Worm (Caenorhabditis elegans) whole organism, L1 larva: Measurements from ENCODE around the gene sdz-38.

ENCODE experiments used
- C04F5.9 ChIP-seq: sonication (generic microtip); optimal IDR thresholded peaks from 2 replicates; lab custom pipeline; 2016; ENCODE audit warnings: missing genetic modification characterization, missing compliant biosample characterization
- C16A3.4 ChIP-seq: fragments of 150-350 bp; optimal IDR thresholded peaks from 2 replicates; lab custom pipeline; 2014; ENCODE audit warnings: missing biosample characterization, missing genetic modification characterization
- C34B4.2 ChIP-seq: sonication (generic microtip); optimal IDR thresholded peaks from 2 replicates; lab custom pipeline; 2017; ENCODE audit warnings: mild to moderate bottlenecking, missing genetic modification characterization, missing compliant biosample characterization
- F16B12.6 ChIP-seq: fragments of 150-350 bp; optimal IDR thresholded peaks from 2 replicates; lab custom pipeline; 2014; ENCODE audit warnings: missing biosample characterization, missing genetic modification characterization
- Y116A8C.19 ChIP-seq: sonication (generic microtip); optimal IDR thresholded peaks from 2 replicates; lab custom pipeline; 2016; ENCODE audit warnings: missing compliant biosample characterization, missing genetic modification characterization, borderline replicate concordance
- aha-1 ChIP-seq: fragments of 150-350 bp; optimal IDR thresholded peaks from 2 replicates; lab custom pipeline; 2014; ENCODE audit warnings: missing biosample characterization, missing genetic modification characterization
- ama-1 ChIP-seq: fragments of 150-350 bp; optimal IDR thresholded peaks from 2 replicates; lab custom pipeline; 2014
- ceh-63 ChIP-seq: fragments of 200-800 bp; sonication (Bioruptor generic); optimal IDR thresholded peaks from 2 replicates; lab custom pipeline; 2018; ENCODE audit warnings: mild to moderate bottlenecking, missing genetic modification characterization, missing compliant biosample characterization
- ceh-8 ChIP-seq: fragments of 200-800 bp; sonication (Bioruptor generic); optimal IDR thresholded peaks from 2 replicates; lab custom pipeline; 2018; ENCODE audit warnings: mild to moderate bottlenecking, missing genetic modification characterization, moderate library complexity, missing compliant biosample characterization
- ceh-82 ChIP-seq, 3 experiments: fragments of 150-350 bp in 1 of 3; sonication (generic microtip) in 2 of 3; optimal IDR thresholded peaks; 2 replicates each; lab custom pipeline; 2014 to 2017; ENCODE audit warnings: missing biosample characterization in 3 of 3, missing genetic modification characterization in 3 of 3
- ceh-90 ChIP-seq: sonication (generic microtip); optimal IDR thresholded peaks from 2 replicates; lab custom pipeline; 2016; ENCODE audit warnings: missing genetic modification characterization, missing compliant biosample characterization
- ces-1 ChIP-seq: fragments of 150-350 bp; optimal IDR thresholded peaks from 2 replicates; lab custom pipeline; 2014; ENCODE audit warnings: missing biosample characterization, missing genetic modification reagents, missing genetic modification characterization
- dsc-1 ChIP-seq: sonication (generic microtip); optimal IDR thresholded peaks from 2 replicates; lab custom pipeline; 2016; ENCODE audit warnings: mild to moderate bottlenecking, missing genetic modification characterization, missing compliant biosample characterization
- efl-3 ChIP-seq: fragments of 200-800 bp; sonication (Bioruptor generic); optimal IDR thresholded peaks from 2 replicates; lab custom pipeline; 2018; ENCODE audit warnings: mild to moderate bottlenecking, missing genetic modification characterization, missing compliant biosample characterization
- egl-13 ChIP-seq: sonication (generic microtip); optimal IDR thresholded peaks from 2 replicates; lab custom pipeline; 2016; ENCODE audit warnings: missing genotype, missing genetic modification reagents, missing genetic modification characterization, missing compliant biosample characterization
- egl-27 ChIP-seq, 2 experiments: fragments of 150-350 bp in 1 of 2; sonication (generic microtip); optimal IDR thresholded peaks; 3 replicates each; lab custom pipeline; 2017 to 2018; ENCODE audit warnings: missing biosample characterization in 2 of 2, missing genetic modification characterization in 2 of 2, missing genetic modification reagents in 2 of 2
- elt-2 ChIP-seq: sonication (generic microtip); optimal IDR thresholded peaks from 2 replicates; lab custom pipeline; 2016; ENCODE audit warnings: missing genetic modification characterization, mild to moderate bottlenecking, inconsistent platforms, missing compliant biosample characterization, missing genetic modification reagents
- fos-1 ChIP-seq: fragments of 150-350 bp; optimal IDR thresholded peaks from 2 replicates; lab custom pipeline; 2014; ENCODE audit warnings: missing biosample characterization, missing genetic modification characterization
- grh-1 ChIP-seq: fragments of 200-800 bp; sonication (Bioruptor generic); IDR thresholded peaks from 2 replicates; pipeline ENCODE4 v1.3.6; 2022; ENCODE audit warnings: missing genetic modification reagents, missing genetic modification characterization, missing compliant biosample characterization
- hlh-17 ChIP-seq: fragments of 200-800 bp; sonication (Bioruptor generic); optimal IDR thresholded peaks from 2 replicates; lab custom pipeline; 2018; ENCODE audit warnings: missing genetic modification characterization, mild to moderate bottlenecking, missing compliant biosample characterization, moderate library complexity, borderline replicate concordance
- hlh-4 ChIP-seq: sonication (generic microtip); optimal IDR thresholded peaks from 2 replicates; lab custom pipeline; 2016; ENCODE audit warnings: mild to moderate bottlenecking, missing genetic modification characterization, missing compliant biosample characterization
- hpl-2 ChIP-seq: fragments of 150-350 bp; optimal IDR thresholded peaks from 2 replicates; lab custom pipeline; 2014; ENCODE audit warnings: missing biosample characterization, missing genetic modification reagents, missing genetic modification characterization
- irx-1 ChIP-seq: sonication (generic microtip); optimal IDR thresholded peaks from 2 replicates; lab custom pipeline; 2016; ENCODE audit warnings: missing genetic modification characterization, missing compliant biosample characterization
- jun-1 ChIP-seq: fragments of 150-350 bp; optimal IDR thresholded peaks from 2 replicates; lab custom pipeline; 2014; ENCODE audit warnings: missing biosample characterization, missing genetic modification reagents, missing genetic modification characterization
- lin-13 ChIP-seq: fragments of 150-350 bp; optimal IDR thresholded peaks from 2 replicates; lab custom pipeline; 2014; ENCODE audit warnings: missing biosample characterization, missing genetic modification reagents, missing genetic modification characterization
- lin-35 ChIP-seq, 2 experiments: fragments of 150-350 bp; optimal IDR thresholded peaks; 2 replicates each; lab custom pipeline; 2014; ENCODE audit warnings: missing biosample characterization in 2 of 2, missing genetic modification characterization in 2 of 2, missing genetic modification reagents in 2 of 2
- lin-39 ChIP-seq: fragments of 150-350 bp; optimal IDR thresholded peaks from 2 replicates; lab custom pipeline; 2014; ENCODE audit warnings: missing biosample characterization, missing genetic modification reagents, missing genetic modification characterization
- lir-3 ChIP-seq: sonication (generic microtip); optimal IDR thresholded peaks from 2 replicates; lab custom pipeline; 2016; ENCODE audit warnings: mild to moderate bottlenecking, missing genetic modification characterization, moderate library complexity, missing compliant biosample characterization; ENCODE audit not compliant: poor library complexity
- mab-9 ChIP-seq: fragments of 200-800 bp; sonication (Bioruptor generic); IDR thresholded peaks from 2 replicates; pipeline ENCODE4 v1.3.6; 2022; ENCODE audit warnings: missing genetic modification reagents, missing genetic modification characterization, missing compliant biosample characterization
- mdl-1 ChIP-seq, 2 experiments: fragments of 150-350 bp; optimal IDR thresholded peaks; 2 replicates each; lab custom pipeline; 2014 to 2017; ENCODE audit warnings: missing biosample characterization in 2 of 2, missing genetic modification characterization in 2 of 2, inconsistent platforms in 1 of 2
- mef-2 ChIP-seq: fragments of 150-350 bp; optimal IDR thresholded peaks from 2 replicates; lab custom pipeline; 2014; ENCODE audit warnings: missing biosample characterization, missing genetic modification characterization
- mep-1 ChIP-seq: fragments of 150-350 bp; optimal IDR thresholded peaks from 2 replicates; lab custom pipeline; 2014; ENCODE audit warnings: missing biosample characterization, missing genetic modification characterization
- nhr-19 ChIP-seq: fragments of 200-800 bp; sonication (Bioruptor generic); conservative IDR thresholded peaks from 2 replicates; pipeline ENCODE4 v1.3.6; 2022; ENCODE audit warnings: missing genetic modification characterization, missing compliant biosample characterization
- nhr-20 ChIP-seq: sonication (generic microtip); optimal IDR thresholded peaks from 2 replicates; lab custom pipeline; 2016; ENCODE audit warnings: mild to moderate bottlenecking, missing genetic modification characterization, missing compliant biosample characterization
- nhr-237 ChIP-seq: fragments of 150-350 bp; optimal IDR thresholded peaks from 2 replicates; lab custom pipeline; 2014; ENCODE audit warnings: missing biosample characterization, missing genetic modification characterization
- nhr-28 ChIP-seq: fragments of 150-350 bp; optimal IDR thresholded peaks from 2 replicates; lab custom pipeline; 2014; ENCODE audit warnings: missing biosample characterization, missing genetic modification characterization
- nhr-71 ChIP-seq: sonication (generic microtip); optimal IDR thresholded peaks from 2 replicates; lab custom pipeline; 2016; ENCODE audit warnings: mild to moderate bottlenecking, missing genetic modification characterization, moderate library complexity, missing compliant biosample characterization
- nhr-76 ChIP-seq: sonication (generic microtip); optimal IDR thresholded peaks from 2 replicates; lab custom pipeline; 2017; ENCODE audit warnings: missing biosample characterization, missing genetic modification characterization
- nhr-84 ChIP-seq: sonication (generic microtip); optimal IDR thresholded peaks from 2 replicates; lab custom pipeline; 2017; ENCODE audit warnings: missing biosample characterization, missing genetic modification characterization
- pag-3 ChIP-seq: sonication (generic microtip); optimal IDR thresholded peaks from 2 replicates; lab custom pipeline; 2017; ENCODE audit warnings: missing genetic modification characterization, mild to moderate bottlenecking, missing compliant biosample characterization, antibody characterized with exemption, borderline replicate concordance; ENCODE audit not compliant: insufficient read depth
- pqm-1 ChIP-seq: sonication (generic microtip); optimal IDR thresholded peaks from 3 replicates; lab custom pipeline; 2017; ENCODE audit warnings: missing biosample characterization, missing genetic modification characterization
- skn-1 ChIP-seq: fragments of 150-350 bp; optimal IDR thresholded peaks from 2 replicates; lab custom pipeline; 2014; ENCODE audit warnings: missing biosample characterization, missing genetic modification characterization
- sptf-1 ChIP-seq: fragments of 150-350 bp; optimal IDR thresholded peaks from 2 replicates; lab custom pipeline; 2014; ENCODE audit warnings: missing biosample characterization, missing genetic modification characterization
- tlp-1 ChIP-seq: fragments of 150-350 bp; optimal IDR thresholded peaks from 2 replicates; lab custom pipeline; 2014; ENCODE audit warnings: missing biosample characterization, missing genetic modification characterization
- unc-130 ChIP-seq: fragments of 150-350 bp; optimal IDR thresholded peaks from 2 replicates; lab custom pipeline; 2017; ENCODE audit warnings: missing biosample characterization, missing genetic modification characterization, inconsistent platforms
- unc-62 ChIP-seq: fragments of 150-350 bp; optimal IDR thresholded peaks from 2 replicates; lab custom pipeline; 2014; ENCODE audit warnings: missing biosample characterization, missing genetic modification reagents, missing genetic modification characterization
- unc-98 ChIP-seq: fragments of 200-800 bp; sonication (Bioruptor generic); IDR thresholded peaks from 2 replicates; pipeline ENCODE4 v1.3.6; 2022; ENCODE audit warnings: missing genetic modification characterization, missing compliant biosample characterization
- xbp-1 ChIP-seq: sonication (generic microtip); optimal IDR thresholded peaks from 2 replicates; lab custom pipeline; 2016; ENCODE audit warnings: missing genetic modification characterization, missing compliant biosample characterization
- zip-4 ChIP-seq: fragments of 200-800 bp; sonication (Bioruptor generic); optimal IDR thresholded peaks from 2 replicates; lab custom pipeline; 2018; ENCODE audit warnings: mild to moderate bottlenecking, missing genetic modification characterization, moderate library complexity, missing compliant biosample characterization
- ztf-4 ChIP-seq: fragments of 150-350 bp; optimal IDR thresholded peaks from 2 replicates; lab custom pipeline; 2014; ENCODE audit warnings: missing biosample characterization, missing genetic modification characterization

sdz-38 gene

DNA sequence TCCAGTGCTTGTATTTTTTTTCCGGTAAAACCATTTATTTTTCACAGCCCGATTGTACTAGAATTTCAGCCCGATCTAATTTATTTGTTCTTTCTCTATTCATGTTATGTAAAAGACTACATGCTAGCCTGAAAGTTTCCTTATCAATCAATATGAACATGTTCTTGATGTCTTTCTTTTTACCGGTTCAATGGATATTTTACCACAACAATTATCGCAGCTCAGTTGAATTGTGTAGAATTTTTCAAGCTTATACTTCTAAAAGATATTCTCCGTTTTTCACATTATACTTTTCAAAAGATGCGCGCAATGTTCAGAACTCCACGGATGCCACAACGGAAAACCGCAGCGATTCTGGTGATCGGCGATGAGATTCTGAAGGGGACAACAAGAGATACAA is 37.8 kb downstream of the sdz-38 start, which contains the start of gene flad-1:
TSS of gene flad-1 (plus strand) at position 301 of the 400 bp plus-strand sequence.
- TF ChIP-seq grh-1 (GFP tag; lab: Robert Waterston, UW), result no peak
- TF ChIP-seq unc-98 (GFP tag; lab: Robert Waterston, UW), result no peak
- TF ChIP-seq C16A3.4, result no peak
- no peak for TF ChIP-seq lin-13 (GFP tag; lab: Kevin White, UChicago)
- no peak for TF ChIP-seq sptf-1
- no peak for TF ChIP-seq mef-2 (tag; lab: Kevin White, UChicago)
- no peak for TF ChIP-seq lir-3
- no peak for TF ChIP-seq dsc-1 (tag; lab: Kevin White, UChicago)
- no peak for TF ChIP-seq egl-27 (tag; optimal IDR thresholded peaks at IDR 0.05; lab: Kevin White, UChicago)
- no peak for TF ChIP-seq efl-3 (GFP tag; lab: Kevin White, UChicago)
- no peak for TF ChIP-seq pag-3
- no peak for TF ChIP-seq skn-1
- TF ChIP-seq, all 84 proteins: peak for 0

ce11 chrII:9943246-9943645 is 38.4 kb downstream of the sdz-38 start:
- TF ChIP-seq pqm-1 (no peak), Y116A8C.19 (no peak), zip-4 (GFP tag; lab: Kevin White, UChicago) (no peak), nhr-237 (no peak)

ce11 chrII:9940430-9940829 is 41.2 kb downstream of the sdz-38 start, which contains the start of gene ufd-3:
Gene ufd-3 (plus strand): TSS chrII:9940753.
- TF ChIP-seq zip-4 (GFP tag; lab: Kevin White, UChicago), result peak; percentile 45
- TF ChIP-seq nhr-19 (GFP tag; lab: Robert Waterston, UW), result peak; percentile 88
- no peak for TF ChIP-seq nhr-76
- peak; percentile 83 for TF ChIP-seq lin-13 (GFP tag; lab: Kevin White, UChicago)
- TF ChIP-seq F16B12.6 (tag; lab: Kevin White, UChicago), result peak; percentile 59
- peak; percentile 93 for TF ChIP-seq unc-130
- TF ChIP-seq jun-1 (tag; lab: Kevin White, UChicago), result peak; percentile 68
- TF ChIP-seq hpl-2 (GFP tag; lab: Kevin White, UChicago), result peak; percentile 12
- TF ChIP-seq ceh-90 (tag; lab: Kevin White, UChicago), result peak; percentile 92
- peak; percentile 71 for TF ChIP-seq mab-9 (GFP tag; lab: Robert Waterston, UW)
- TF ChIP-seq aha-1 (tag; lab: Kevin White, UChicago), result no peak
- TF ChIP-seq xbp-1 (tag; lab: Kevin White, UChicago), result peak; percentile 92
- TF ChIP-seq pqm-1, result no peak
- peak; percentile 93 for TF ChIP-seq C16A3.4
- peak; percentile 73 for TF ChIP-seq fos-1 (tag; lab: Kevin White, UChicago)
- TF ChIP-seq irx-1 (tag; lab: Kevin White, UChicago), result peak; percentile 95
- TF ChIP-seq ztf-4 (tag; lab: Kevin White, UChicago), result peak; percentile 47
- TF ChIP-seq nhr-84 (tag; lab: Kevin White, UChicago), result no peak
- TF ChIP-seq ama-1 (lab: Kevin White, UChicago), result peak; percentile 15
- no peak for TF ChIP-seq ceh-63 (GFP tag; lab: Kevin White, UChicago)
- no peak for TF ChIP-seq efl-3 (GFP tag; lab: Kevin White, UChicago)
- no peak for TF ChIP-seq C34B4.2 (tag; lab: Kevin White, UChicago)
- TF ChIP-seq hlh-17 (GFP tag; lab: Kevin White, UChicago), result no peak
- TF ChIP-seq lin-39, result peak; percentile 73
- peak; percentile 92 for TF ChIP-seq egl-13
- peak in 1 of 2 experiments; percentile 78 for TF ChIP-seq mdl-1 (tag; optimal IDR thresholded peaks at IDR 0.05; lab: Kevin White, UChicago)
- peak; percentile 61 for TF ChIP-seq ceh-8 (GFP tag; lab: Kevin White, UChicago)
- TF ChIP-seq hlh-4 (tag; lab: Kevin White, UChicago), result peak; percentile 63
- no peak for TF ChIP-seq tlp-1
- no peak for TF ChIP-seq unc-62 (GFP tag; lab: Kevin White, UChicago)
- peak; percentile 95 for TF ChIP-seq mep-1 (tag; lab: Kevin White, UChicago)
- no peak for TF ChIP-seq nhr-28 (tag; lab: Kevin White, UChicago)
- TF ChIP-seq lir-3, result peak; percentile 97
- TF ChIP-seq ces-1 (GFP tag; lab: Kevin White, UChicago), result no peak
- TF ChIP-seq lin-35 (GFP tag; optimal IDR thresholded peaks at IDR 0.05; lab: Kevin White, UChicago), result peak; percentile 99
- TF ChIP-seq nhr-71, result peak; percentile 96
- TF ChIP-seq nhr-20 (tag; lab: Kevin White, UChicago), result peak; percentile 93
- peak; percentile 83 to 92 (median 88) for TF ChIP-seq ceh-82 (tag; optimal IDR thresholded peaks at IDR 0.05; lab: Kevin White, UChicago)
- peak; percentile 85 for TF ChIP-seq C04F5.9 (tag; lab: Kevin White, UChicago)
- TF ChIP-seq elt-2 (tag; lab: Kevin White, UChicago), result peak; percentile 55
